Worm (Caenorhabditis elegans) whole organism, L1 larva: ENCODE data around the gene B0035.3.

Experiments
- Y116A8C.19 ChIP-seq: sonication (generic microtip); optimal IDR thresholded peaks from 2 replicates; lab custom pipeline; 2016; ENCODE audit warnings: missing compliant biosample characterization, missing genetic modification characterization, borderline replicate concordance
- aha-1 ChIP-seq: fragments of 150-350 bp; optimal IDR thresholded peaks from 2 replicates; lab custom pipeline; 2014; ENCODE audit warnings: missing biosample characterization, missing genetic modification characterization
- ama-1 ChIP-seq: fragments of 150-350 bp; optimal IDR thresholded peaks from 2 replicates; lab custom pipeline; 2014
- blmp-1 ChIP-seq: fragments of 150-350 bp; optimal IDR thresholded peaks from 2 replicates; lab custom pipeline; 2014; ENCODE audit warnings: missing biosample characterization, missing genetic modification characterization
- ceh-63 ChIP-seq: fragments of 200-800 bp; sonication (Bioruptor generic); optimal IDR thresholded peaks from 2 replicates; lab custom pipeline; 2018; ENCODE audit warnings: mild to moderate bottlenecking, missing genetic modification characterization, missing compliant biosample characterization
- ceh-8 ChIP-seq: fragments of 200-800 bp; sonication (Bioruptor generic); optimal IDR thresholded peaks from 2 replicates; lab custom pipeline; 2018; ENCODE audit warnings: mild to moderate bottlenecking, missing genetic modification characterization, moderate library complexity, missing compliant biosample characterization
- ceh-82 ChIP-seq, 3 experiments: fragments of 150-350 bp in 1 of 3; sonication (generic microtip) in 2 of 3; optimal IDR thresholded peaks; 2 replicates each; lab custom pipeline; 2014 to 2017; ENCODE audit warnings: missing biosample characterization in 3 of 3, missing genetic modification characterization in 3 of 3
- ceh-90 ChIP-seq: sonication (generic microtip); optimal IDR thresholded peaks from 2 replicates; lab custom pipeline; 2016; ENCODE audit warnings: missing genetic modification characterization, missing compliant biosample characterization
- efl-1 ChIP-seq, 4 experiments: fragments of 150-350 bp; optimal IDR thresholded peaks in 3 of 4; peaks in 1 of 4; 1 replicate in 1 of 4; 2 replicates in 3 of 4; lab custom pipeline; 2014; ENCODE audit warnings: missing biosample characterization in 2 of 4, missing genetic modification characterization in 2 of 4, missing genetic modification reagents in 2 of 4
- egl-13 ChIP-seq: sonication (generic microtip); optimal IDR thresholded peaks from 2 replicates; lab custom pipeline; 2016; ENCODE audit warnings: missing genotype, missing genetic modification reagents, missing genetic modification characterization, missing compliant biosample characterization
- elt-2 ChIP-seq: sonication (generic microtip); optimal IDR thresholded peaks from 2 replicates; lab custom pipeline; 2016; ENCODE audit warnings: missing genetic modification characterization, mild to moderate bottlenecking, inconsistent platforms, missing compliant biosample characterization, missing genetic modification reagents
- elt-3 ChIP-seq, 6 experiments: fragments of 150-350 bp in 1 of 6; sonication (generic microtip); optimal IDR thresholded peaks; 2 replicates each; lab custom pipeline; 2017 to 2018; ENCODE audit warnings: missing biosample characterization in 6 of 6, missing genetic modification characterization in 6 of 6, inconsistent platforms in 1 of 6
- fkh-10 ChIP-seq: sonication (generic microtip); optimal IDR thresholded peaks from 2 replicates; lab custom pipeline; 2017; ENCODE audit warnings: missing biosample characterization, missing genetic modification reagents, missing genetic modification characterization
- fkh-4 ChIP-seq: sonication (generic microtip); optimal IDR thresholded peaks from 2 replicates; lab custom pipeline; 2016; ENCODE audit warnings: missing compliant biosample characterization, missing genetic modification characterization, borderline replicate concordance
- fkh-8 ChIP-seq: sonication (generic microtip); optimal IDR thresholded peaks from 2 replicates; lab custom pipeline; 2016; ENCODE audit warnings: mild to moderate bottlenecking, missing genetic modification characterization, missing compliant biosample characterization
- hlh-4 ChIP-seq: sonication (generic microtip); optimal IDR thresholded peaks from 2 replicates; lab custom pipeline; 2016; ENCODE audit warnings: mild to moderate bottlenecking, missing genetic modification characterization, missing compliant biosample characterization
- lin-14 ChIP-seq: fragments of 200-800 bp; sonication (Bioruptor generic); optimal IDR thresholded peaks from 2 replicates; lab custom pipeline; 2018; ENCODE audit warnings: mild to moderate bottlenecking, missing genetic modification characterization, moderate library complexity, missing compliant biosample characterization
- lin-15B ChIP-seq: fragments of 150-350 bp; sonication (generic microtip); optimal IDR thresholded peaks from 3 replicates; lab custom pipeline; 2014; ENCODE audit warnings: missing biosample characterization, missing genetic modification characterization
- lin-35 ChIP-seq, 2 experiments: fragments of 150-350 bp; optimal IDR thresholded peaks; 2 replicates each; lab custom pipeline; 2014; ENCODE audit warnings: missing biosample characterization in 2 of 2, missing genetic modification characterization in 2 of 2, missing genetic modification reagents in 2 of 2
- lin-39 ChIP-seq: fragments of 150-350 bp; optimal IDR thresholded peaks from 2 replicates; lab custom pipeline; 2014; ENCODE audit warnings: missing biosample characterization, missing genetic modification reagents, missing genetic modification characterization
- lir-3 ChIP-seq: sonication (generic microtip); optimal IDR thresholded peaks from 2 replicates; lab custom pipeline; 2016; ENCODE audit warnings: mild to moderate bottlenecking, missing genetic modification characterization, moderate library complexity, missing compliant biosample characterization; ENCODE audit not compliant: poor library complexity
- lsy-2 ChIP-seq, 2 experiments: fragments of 150-350 bp; optimal IDR thresholded peaks; 2 replicates each; lab custom pipeline; 2014; ENCODE audit warnings: missing biosample characterization in 2 of 2, missing genetic modification characterization in 2 of 2
- mef-2 ChIP-seq: fragments of 150-350 bp; optimal IDR thresholded peaks from 2 replicates; lab custom pipeline; 2014; ENCODE audit warnings: missing biosample characterization, missing genetic modification characterization
- nhr-11 ChIP-seq: fragments of 150-350 bp; optimal IDR thresholded peaks from 2 replicates; lab custom pipeline; 2014; ENCODE audit warnings: missing biosample characterization, missing genetic modification characterization
- nhr-12 ChIP-seq: sonication (generic microtip); optimal IDR thresholded peaks from 2 replicates; lab custom pipeline; 2017; ENCODE audit warnings: missing biosample characterization, missing genetic modification characterization
- nhr-28 ChIP-seq: fragments of 150-350 bp; optimal IDR thresholded peaks from 2 replicates; lab custom pipeline; 2014; ENCODE audit warnings: missing biosample characterization, missing genetic modification characterization
- nhr-76 ChIP-seq: sonication (generic microtip); optimal IDR thresholded peaks from 2 replicates; lab custom pipeline; 2017; ENCODE audit warnings: missing biosample characterization, missing genetic modification characterization
- nhr-77 ChIP-seq: fragments of 150-350 bp; optimal IDR thresholded peaks from 2 replicates; lab custom pipeline; 2014; ENCODE audit warnings: missing biosample characterization, missing genetic modification characterization
- nhr-84 ChIP-seq: sonication (generic microtip); optimal IDR thresholded peaks from 2 replicates; lab custom pipeline; 2017; ENCODE audit warnings: missing biosample characterization, missing genetic modification characterization
- nhr-85 ChIP-seq: sonication (generic microtip); peaks from one replicate; lab custom pipeline; 2016; ENCODE audit warnings: missing genetic modification characterization, inconsistent platforms, missing compliant biosample characterization
- pag-3 ChIP-seq: sonication (generic microtip); optimal IDR thresholded peaks from 2 replicates; lab custom pipeline; 2017; ENCODE audit warnings: missing genetic modification characterization, mild to moderate bottlenecking, missing compliant biosample characterization, antibody characterized with exemption, borderline replicate concordance; ENCODE audit not compliant: insufficient read depth
- pax-3 ChIP-seq: fragments of 200-800 bp; sonication (Bioruptor generic); optimal IDR thresholded peaks from 2 replicates; lab custom pipeline; 2018; ENCODE audit warnings: mild to moderate bottlenecking, missing genetic modification characterization, moderate library complexity, missing compliant biosample characterization
- pqm-1 ChIP-seq: sonication (generic microtip); optimal IDR thresholded peaks from 3 replicates; lab custom pipeline; 2017; ENCODE audit warnings: missing biosample characterization, missing genetic modification characterization
- skn-1 ChIP-seq: fragments of 150-350 bp; optimal IDR thresholded peaks from 2 replicates; lab custom pipeline; 2014; ENCODE audit warnings: missing biosample characterization, missing genetic modification characterization
- snpc-4 ChIP-seq: fragments of 150-350 bp; optimal IDR thresholded peaks from 2 replicates; lab custom pipeline; 2014; ENCODE audit warnings: missing biosample characterization, missing genetic modification characterization
- snu-23 ChIP-seq: sonication (generic microtip); optimal IDR thresholded peaks from 2 replicates; lab custom pipeline; 2016; ENCODE audit warnings: missing genetic modification characterization, missing compliant biosample characterization
- sup-37 ChIP-seq: fragments of 200-800 bp; sonication (Bioruptor generic); optimal IDR thresholded peaks from 2 replicates; lab custom pipeline; 2018; ENCODE audit warnings: mild to moderate bottlenecking, missing genetic modification characterization, missing compliant biosample characterization
- swsn-7 ChIP-seq: sonication (generic microtip); optimal IDR thresholded peaks from 2 replicates; lab custom pipeline; 2016; ENCODE audit warnings: missing genetic modification characterization, missing compliant biosample characterization
- unc-30 ChIP-seq: sonication (generic microtip); optimal IDR thresholded peaks from 2 replicates; lab custom pipeline; 2017; ENCODE audit warnings: missing biosample characterization, missing genetic modification characterization
- unc-62 ChIP-seq: fragments of 150-350 bp; optimal IDR thresholded peaks from 2 replicates; lab custom pipeline; 2014; ENCODE audit warnings: missing biosample characterization, missing genetic modification reagents, missing genetic modification characterization
- unc-98 ChIP-seq: fragments of 200-800 bp; sonication (Bioruptor generic); IDR thresholded peaks from 2 replicates; pipeline ENCODE4 v1.3.6; 2022; ENCODE audit warnings: missing genetic modification characterization, missing compliant biosample characterization
- zag-1 ChIP-seq: fragments of 150-350 bp; optimal IDR thresholded peaks from 2 replicates; lab custom pipeline; 2014; ENCODE audit warnings: missing biosample characterization, missing genetic modification characterization
- zip-4 ChIP-seq: fragments of 200-800 bp; sonication (Bioruptor generic); optimal IDR thresholded peaks from 2 replicates; lab custom pipeline; 2018; ENCODE audit warnings: mild to moderate bottlenecking, missing genetic modification characterization, moderate library complexity, missing compliant biosample characterization
- ztf-11 ChIP-seq, 2 experiments: sonication (generic microtip); optimal IDR thresholded peaks; 2 replicates each; lab custom pipeline; 2016 to 2017; ENCODE audit warnings: missing genetic modification characterization in 2 of 2, missing biosample characterization in 1 of 2, missing compliant biosample characterization in 1 of 2
- ztf-4 ChIP-seq: fragments of 150-350 bp; optimal IDR thresholded peaks from 2 replicates; lab custom pipeline; 2014; ENCODE audit warnings: missing biosample characterization, missing genetic modification characterization

Gene B0035.3

DNA sequence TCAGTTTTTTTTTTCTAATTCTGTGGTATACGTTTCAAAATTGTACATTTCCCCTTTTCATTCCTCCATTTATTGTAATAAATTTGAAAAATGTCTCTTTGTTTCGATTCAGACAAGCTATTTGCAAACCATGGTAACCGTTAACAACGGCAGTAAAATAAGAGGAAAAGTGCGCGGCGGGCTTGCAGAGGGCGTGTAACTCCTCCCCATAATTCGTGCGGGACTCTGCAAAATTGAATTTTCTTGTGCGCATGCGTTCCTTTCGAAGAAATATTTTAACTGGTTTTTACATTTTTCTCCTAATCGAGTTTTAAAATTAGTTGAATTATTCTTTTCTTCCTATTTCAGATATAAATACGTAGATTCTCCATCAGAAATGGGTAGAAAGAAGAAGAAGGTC is 4.2 kb downstream of the B0035.3 start, which contains the start of gene znf-207 (continued):
- TF ChIP-seq ztf-11 (tag; optimal IDR thresholded peaks at IDR 0.05; lab: Kevin White, UChicago) (no peak), blmp-1 (tag; lab: Kevin White, UChicago) (peak; percentile 20), pag-3 (no peak), ztf-4 (no peak), zag-1 (tag; lab: Kevin White, UChicago) (no peak), nhr-76 (tag; lab: Kevin White, UChicago) (no peak), ceh-82 (tag; optimal IDR thresholded peaks at IDR 0.05; lab: Kevin White, UChicago) (peak; percentile 2 to 41 (median 9)), lir-3 (tag; lab: Kevin White, UChicago) (peak; percentile 1), lin-14 (GFP tag; lab: Kevin White, UChicago) (peak; percentile 70), nhr-28 (tag; lab: Kevin White, UChicago) (no peak), unc-98 (no peak), fkh-8 (tag; lab: Kevin White, UChicago) (peak; percentile 41), lin-39 (tag; lab: Kevin White, UChicago) (no peak), efl-1 (optimal IDR thresholded peaks at IDR 0.05; lab: Kevin White, UChicago) (peak; percentile 39), efl-1 (GFP tag; optimal IDR thresholded peaks at IDR 0.05 in 1 of 2; lab: Kevin White, UChicago) (peak in 1 of 2 experiments; percentile 91), snu-23 (GFP tag; lab: Kevin White, UChicago) (peak; percentile 53), nhr-77 (tag; lab: Kevin White, UChicago) (no peak), pax-3 (no peak), elt-3 (tag; optimal IDR thresholded peaks at IDR 0.05; lab: Kevin White, UChicago) (no peak), lin-35 (GFP tag; optimal IDR thresholded peaks at IDR 0.05; lab: Kevin White, UChicago) (peak; percentile 13 to 48), nhr-11 (tag; lab: Kevin White, UChicago) (no peak), nhr-84 (no peak), ceh-8 (no peak), unc-62 (GFP tag; lab: Kevin White, UChicago) (no peak), hlh-4 (tag; lab: Kevin White, UChicago) (no peak), lin-15B (tag; lab: Kevin White, UChicago) (no peak), ceh-90 (tag; lab: Kevin White, UChicago) (no peak), ama-1 (lab: Kevin White, UChicago) (no peak), fkh-4 (no peak), fkh-10 (GFP tag; lab: Kevin White, UChicago) (peak; percentile 15), zip-4 (GFP tag; lab: Kevin White, UChicago) (no peak), nhr-12 (tag; lab: Kevin White, UChicago) (no peak), pqm-1 (tag; lab: Kevin White, UChicago) (no peak), skn-1 (tag; lab: Kevin White, UChicago) (peak; percentile 41), nhr-85 (peak; percentile 22), sup-37 (no peak), mef-2 (no peak)
- TF ChIP-seq, all 84 proteins: peak for 25

DNA sequence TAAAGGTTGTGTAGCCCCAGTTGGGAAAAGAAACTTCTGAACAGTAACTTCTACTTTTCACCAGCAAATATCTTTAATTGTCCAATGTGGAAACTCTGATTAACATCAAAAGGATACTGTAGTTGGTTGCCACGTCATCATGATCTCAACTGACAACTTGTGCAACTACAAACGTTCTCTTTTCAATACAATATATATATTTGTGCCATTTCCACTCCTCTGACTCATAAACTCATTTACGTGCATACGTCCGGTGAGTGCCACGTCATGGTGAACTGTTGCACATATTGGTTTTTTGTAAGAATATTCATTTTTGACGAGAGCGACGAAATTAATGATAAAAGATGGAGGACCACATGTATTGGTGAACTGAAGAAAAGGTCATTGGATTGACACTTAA is 7.0 kb downstream of the B0035.3 start:
- TF ChIP-seq lin-35 (GFP tag; optimal IDR thresholded peaks at IDR 0.05; lab: Kevin White, UChicago) (no peak), lsy-2 (tag; optimal IDR thresholded peaks at IDR 0.05; lab: Kevin White, UChicago) (no peak), aha-1 (no peak), pag-3 (no peak), unc-30 (tag; lab: Kevin White, UChicago) (no peak), ztf-4 (no peak), swsn-7 (tag; lab: Kevin White, UChicago) (no peak)

DNA sequence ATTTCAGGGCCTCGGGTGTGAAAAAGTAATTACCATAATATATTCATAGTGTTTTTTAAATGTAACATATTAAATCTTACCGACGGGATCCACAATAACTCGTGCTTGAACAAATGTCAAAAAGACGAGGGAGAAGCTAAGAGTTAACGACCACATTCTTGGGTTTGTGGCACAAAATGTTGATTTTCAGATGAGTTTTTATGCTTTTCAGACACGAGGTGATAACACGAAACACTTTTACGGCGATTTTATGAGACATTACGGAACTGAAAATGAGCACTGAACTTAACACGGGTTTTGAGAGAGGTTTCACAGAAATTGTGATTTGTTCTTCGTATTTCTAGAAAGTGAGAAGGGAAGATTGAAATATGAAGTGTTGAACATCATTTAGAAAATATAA is 8.2 kb downstream of the B0035.3 start, which contains the start of gene B0035.13:
Gene B0035.13 (minus strand): TSS at position 173 of the 400 bp plus-strand sequence.
- TF ChIP-seq zag-1 (tag; lab: Kevin White, UChicago) (no peak), elt-2 (peak; percentile 42), ztf-11 (tag; optimal IDR thresholded peaks at IDR 0.05; lab: Kevin White, UChicago) (no peak), snpc-4 (tag; lab: Kevin White, UChicago) (no peak), Y116A8C.19 (tag; lab: Kevin White, UChicago) (no peak), lin-39 (tag; lab: Kevin White, UChicago) (no peak), egl-13 (tag; lab: Kevin White, UChicago) (no peak), ama-1 (lab: Kevin White, UChicago) (no peak), ceh-63 (GFP tag; lab: Kevin White, UChicago) (no peak), nhr-85 (no peak), efl-1 (optimal IDR thresholded peaks at IDR 0.05; lab: Kevin White, UChicago) (no peak), efl-1 (GFP tag; optimal IDR thresholded peaks at IDR 0.05 in 1 of 2; lab: Kevin White, UChicago) (peak in 1 of 2 experiments; percentile 19), pqm-1 (tag; lab: Kevin White, UChicago) (no peak), ztf-4 (no peak)
